Fruit fly (Drosophila melanogaster) whole organism, embryonic: ENCODE results near the gene RpS2.

Experiments used
- CG10959 ChIP-seq: fragments of 200-800 bp; sonication (Bioruptor generic); IDR thresholded peaks from 2 replicates; pipeline ENCODE4 v1.3.6; 2022; ENCODE audit warnings: missing biosample characterization, missing genetic modification characterization
- CG11456 ChIP-seq: fragments of 200-800 bp; sonication (Bioruptor generic); IDR thresholded peaks from 3 replicates; pipeline ENCODE4 v1.3.6; 2022; ENCODE audit warnings: missing biosample characterization, missing genetic modification characterization
- CG14014 ChIP-seq: fragments of 200-800 bp; sonication (Bioruptor generic); IDR thresholded peaks from 2 replicates; pipeline ENCODE4 v1.3.6; 2022; ENCODE audit warnings: missing biosample characterization, missing genetic modification characterization
- CG14965 ChIP-seq: fragments of 200-800 bp; sonication (Bioruptor generic); optimal IDR thresholded peaks from 2 replicates; lab custom pipeline; 2016; ENCODE audit warnings: missing biosample characterization, missing genetic modification characterization, borderline replicate concordance
- CG15011 ChIP-seq: fragments of 200-800 bp; sonication (Bioruptor generic); optimal IDR thresholded peaks from 3 replicates; lab custom pipeline; 2018; ENCODE audit warnings: missing biosample characterization, mild to moderate bottlenecking, missing genetic modification characterization
- CG1647 ChIP-seq: fragments of 200-800 bp; sonication (Bioruptor generic); optimal IDR thresholded peaks from 3 replicates; lab custom pipeline; 2016; ENCODE audit warnings: missing biosample characterization, missing genetic modification characterization
- CG17802 ChIP-seq: fragments of 200-800 bp; sonication (Bioruptor generic); optimal IDR thresholded peaks from 2 replicates; lab custom pipeline; 2018; ENCODE audit warnings: missing biosample characterization, mild to moderate bottlenecking, missing genetic modification characterization, moderate library complexity
- CG2116 ChIP-seq: fragments of 200-800 bp; sonication (Bioruptor generic); optimal IDR thresholded peaks from 3 replicates; lab custom pipeline; 2018; ENCODE audit warnings: missing biosample characterization, mild to moderate bottlenecking, missing genetic modification characterization
- CG2129 ChIP-seq: fragments of 200-800 bp; sonication (Bioruptor generic); IDR thresholded peaks from 2 replicates; pipeline ENCODE4 v1.3.6; 2022; ENCODE audit warnings: missing biosample characterization, missing genetic modification characterization; ENCODE audit not compliant: partially characterized antibody
- CG2202 ChIP-seq: fragments of 200-800 bp; sonication (Bioruptor generic); optimal IDR thresholded peaks from 2 replicates; lab custom pipeline; 2018; ENCODE audit warnings: missing biosample characterization, mild to moderate bottlenecking, missing genetic modification characterization
- CG31441 ChIP-seq: fragments of 200-800 bp; sonication (Bioruptor generic); IDR thresholded peaks from 2 replicates; pipeline ENCODE4 v1.3.6; 2022; ENCODE audit warnings: missing biosample characterization, missing genetic modification characterization
- CG3281 ChIP-seq: fragments of 200-800 bp; sonication (Bioruptor generic); optimal IDR thresholded peaks from 3 replicates; lab custom pipeline; 2017; ENCODE audit warnings: missing biosample characterization, mild to moderate bottlenecking, missing genetic modification characterization
- CG34224 ChIP-seq: fragments of 200-800 bp; sonication (Bioruptor generic); IDR thresholded peaks from 3 replicates; pipeline ENCODE4 v1.3.6; 2022; ENCODE audit warnings: missing biosample characterization, missing genetic modification characterization; ENCODE audit not compliant: partially characterized antibody
- CG4328 ChIP-seq: fragments of 200-800 bp; sonication (Bioruptor generic); optimal IDR thresholded peaks from 3 replicates; lab custom pipeline; 2017; ENCODE audit warnings: missing biosample characterization, missing genetic modification reagents, missing genetic modification characterization
- CG4360 ChIP-seq: fragments of 200-800 bp; sonication (Bioruptor generic); IDR thresholded peaks from 2 replicates; pipeline ENCODE4 v1.3.6; 2022; ENCODE audit warnings: missing biosample characterization, missing genetic modification characterization
- CG9215 ChIP-seq: fragments of 200-800 bp; sonication (Bioruptor generic); IDR thresholded peaks from 2 replicates; pipeline ENCODE4 v1.3.6; 2022; ENCODE audit warnings: missing biosample characterization, missing genetic modification characterization
- Chrac-16 ChIP-seq: fragments of 200-800 bp; sonication (Bioruptor generic); optimal IDR thresholded peaks from 3 replicates; lab custom pipeline; 2016; ENCODE audit warnings: missing biosample characterization, missing genetic modification characterization
- D19B ChIP-seq: fragments of 200-800 bp; sonication (Bioruptor generic); optimal IDR thresholded peaks from 2 replicates; lab custom pipeline; 2017; ENCODE audit warnings: missing biosample characterization, mild to moderate bottlenecking, missing genetic modification characterization
- Dek ChIP-seq: fragments of 200-800 bp; sonication (Bioruptor generic); optimal IDR thresholded peaks from 3 replicates; lab custom pipeline; 2019; ENCODE audit warnings: missing biosample characterization, mild to moderate bottlenecking, missing genetic modification characterization, moderate library complexity
- Dip3 ChIP-seq: fragments of 200-800 bp; sonication (Bioruptor generic); optimal IDR thresholded peaks from 3 replicates; lab custom pipeline; 2016; ENCODE audit warnings: missing biosample characterization, missing genetic modification characterization
- Dll ChIP-seq: fragments of 200-800 bp; sonication (Bioruptor generic); IDR thresholded peaks from 4 replicates; pipeline ENCODE4 v1.3.6; 2022; ENCODE audit warnings: missing biosample characterization, missing genetic modification characterization; ENCODE audit not compliant: partially characterized antibody
- Doc3 ChIP-seq: fragments of 200-800 bp; sonication (Bioruptor generic); IDR thresholded peaks from 3 replicates; pipeline ENCODE4 v1.3.6; 2022; ENCODE audit warnings: missing biosample characterization, missing genetic modification characterization; ENCODE audit not compliant: partially characterized antibody
- Fer1 ChIP-seq: fragments of 200-800 bp; sonication (Bioruptor generic); optimal IDR thresholded peaks from 2 replicates; lab custom pipeline; 2017; ENCODE audit warnings: missing biosample characterization, mild to moderate bottlenecking, missing genetic modification characterization
- Hey ChIP-seq: fragments of 200-800 bp; sonication (Bioruptor generic); optimal IDR thresholded peaks from 3 replicates; lab custom pipeline; 2018; ENCODE audit warnings: missing biosample characterization, mild to moderate bottlenecking, missing genetic modification characterization
- Jarid2 ChIP-seq: fragments of 200-800 bp; sonication (Bioruptor generic); optimal IDR thresholded peaks from 3 replicates; lab custom pipeline; 2017; ENCODE audit warnings: mild to moderate bottlenecking, missing biosample characterization, missing genetic modification reagents, missing genetic modification characterization
- Lhr ChIP-seq: fragments of 200-800 bp; sonication (Bioruptor generic); optimal IDR thresholded peaks from 3 replicates; lab custom pipeline; 2017; ENCODE audit warnings: mild to moderate bottlenecking, missing biosample characterization, missing genetic modification reagents, missing genetic modification characterization
- Med ChIP-seq: fragments of 200-800 bp; sonication (Bioruptor generic); peaks from one replicate; lab custom pipeline; 2016; ENCODE audit warnings: missing biosample characterization, missing genetic modification characterization, mild to moderate bottlenecking, inconsistent platforms, moderate library complexity
- Nf-YC ChIP-seq: fragments of 200-800 bp; optimal IDR thresholded peaks from 3 replicates; lab custom pipeline; 2019; ENCODE audit warnings: missing biosample characterization, mild to moderate bottlenecking, missing genetic modification characterization, moderate library complexity
- Six4 ChIP-seq: fragments of 200-800 bp; sonication (Bioruptor generic); optimal IDR thresholded peaks from 2 replicates; lab custom pipeline; 2016; ENCODE audit warnings: missing biosample characterization, missing genetic modification characterization
- Sox100B ChIP-seq: fragments of 200-800 bp; sonication (Bioruptor generic); optimal IDR thresholded peaks from 3 replicates; lab custom pipeline; 2018; ENCODE audit warnings: missing biosample characterization, mild to moderate bottlenecking, missing genetic modification characterization
- al ChIP-seq: fragments of 200-800 bp; sonication (Bioruptor generic); IDR thresholded peaks from 2 replicates; pipeline ENCODE4 v1.3.6; 2022; ENCODE audit warnings: missing biosample characterization, missing genetic modification characterization
- chn ChIP-seq: fragments of 200-800 bp; sonication (Bioruptor generic); optimal IDR thresholded peaks from 2 replicates; lab custom pipeline; 2016; ENCODE audit warnings: missing biosample characterization, missing genetic modification characterization
- dimm ChIP-seq: fragments of 200-800 bp; sonication (Bioruptor generic); IDR thresholded peaks from 2 replicates; pipeline ENCODE4 v1.3.6; 2022; ENCODE audit warnings: missing biosample characterization, missing genetic modification characterization
- dysf ChIP-seq: fragments of 200-800 bp; sonication (Bioruptor generic); IDR thresholded peaks from 3 replicates; pipeline ENCODE4 v1.3.6; 2022; ENCODE audit warnings: missing biosample characterization, missing genetic modification characterization
- gcm ChIP-seq: fragments of 200-800 bp; sonication (Bioruptor generic); optimal IDR thresholded peaks from 2 replicates; lab custom pipeline; 2019; ENCODE audit warnings: missing biosample characterization, mild to moderate bottlenecking, missing genetic modification characterization, moderate library complexity
- gro ChIP-seq: fragments of 200-800 bp; sonication (Bioruptor generic); optimal IDR thresholded peaks from 2 replicates; lab custom pipeline; 2016; ENCODE audit warnings: missing biosample characterization, missing genetic modification characterization
- lola ChIP-seq, 3 experiments: fragments of >200 bp in 2 of 3; fragments of 200-800 bp in 1 of 3; sonication (Bioruptor generic) in 1 of 3; optimal IDR thresholded peaks; 2 replicates each; lab custom pipeline; 2017 to 2019; ENCODE audit warnings: missing biosample characterization in 3 of 3, missing genetic modification characterization in 3 of 3, mild to moderate bottlenecking in 1 of 3, moderate library complexity in 1 of 3
- nom ChIP-seq: fragments of 200-800 bp; sonication (Bioruptor generic); optimal IDR thresholded peaks from 2 replicates; lab custom pipeline; 2017; ENCODE audit warnings: missing biosample characterization, missing genetic modification characterization, mild to moderate bottlenecking, moderate library complexity, missing genetic modification reagents
- pan ChIP-seq, 4 experiments: fragments of >200 bp in 3 of 4; fragments of 200-800 bp in 1 of 4; sonication (Bioruptor generic) in 1 of 4; optimal IDR thresholded peaks in 3 of 4; IDR thresholded peaks in 1 of 4; 2 replicates each; pipeline versions ENCODE4 v1.3.6 to Lab custom; 2017 to 2022; ENCODE audit warnings: missing biosample characterization in 2 of 4, missing genetic modification characterization in 2 of 4, mixed read lengths in 1 of 4
- phol ChIP-seq: fragments of 200-800 bp; sonication (Bioruptor generic); optimal IDR thresholded peaks from 3 replicates; lab custom pipeline; 2018; ENCODE audit warnings: missing biosample characterization, mild to moderate bottlenecking, missing genetic modification characterization, moderate library complexity
- salm ChIP-seq: fragments of 200-800 bp; sonication (Bioruptor generic); optimal IDR thresholded peaks from 2 replicates; lab custom pipeline; 2018; ENCODE audit warnings: missing biosample characterization, mild to moderate bottlenecking, missing genetic modification characterization
- sc ChIP-seq, 3 experiments: fragments of >200 bp in 2 of 3; fragments of 200-800 bp in 1 of 3; sonication (Bioruptor generic) in 1 of 3; optimal IDR thresholded peaks; 2 replicates in 2 of 3; 3 replicates in 1 of 3; lab custom pipeline; 2017; ENCODE audit warnings: mild to moderate bottlenecking in 1 of 3, missing biosample characterization in 1 of 3, missing genetic modification characterization in 1 of 3, missing genetic modification reagents in 1 of 3
- scrt ChIP-seq: fragments of 200-800 bp; sonication (Bioruptor generic); optimal IDR thresholded peaks from 2 replicates; lab custom pipeline; 2018; ENCODE audit warnings: missing biosample characterization, mild to moderate bottlenecking, missing genetic modification characterization, moderate library complexity
- sens ChIP-seq: fragments of 200-800 bp; sonication (Bioruptor generic); peaks from one replicate; lab custom pipeline; 2016; ENCODE audit warnings: missing biosample characterization, missing genetic modification characterization
- slbo ChIP-seq: fragments of 200-800 bp; sonication (Bioruptor generic); IDR thresholded peaks from 2 replicates; pipeline ENCODE4 v1.3.6; 2022; ENCODE audit warnings: missing biosample characterization, missing genetic modification characterization
- tll ChIP-seq, 2 experiments: fragments of 200-800 bp in 1 of 2; fragments of >200 bp in 1 of 2; sonication (Bioruptor generic) in 1 of 2; optimal IDR thresholded peaks; 2 replicates each; lab custom pipeline; 2017 to 2019; ENCODE audit warnings: missing biosample characterization in 2 of 2, missing genetic modification characterization in 2 of 2, mild to moderate bottlenecking in 1 of 2, moderate library complexity in 1 of 2
- vfl ChIP-seq: fragments of 200-800 bp; sonication (Bioruptor generic); optimal IDR thresholded peaks from 2 replicates; lab custom pipeline; 2016; ENCODE audit warnings: missing biosample characterization, missing genetic modification characterization
- zen ChIP-seq: fragments of 200-800 bp; sonication (Bioruptor generic); optimal IDR thresholded peaks from 3 replicates; lab custom pipeline; 2018; ENCODE audit warnings: missing biosample characterization, mild to moderate bottlenecking, missing genetic modification characterization, moderate library complexity

Gene RpS2

dm6 chr2L:9897296-9897695 is at the start of gene RpS2 (continued):
- TF ChIP-seq Hey (no peak), phol (tag; lab: Kevin White, UChicago) (peak; percentile 96), Med (GFP tag; lab: Kevin White, UChicago) (peak; percentile 79), dysf (GFP tag; lab: Robert Waterston, UW) (no peak), Dll (GFP tag; lab: Robert Waterston, UW) (peak; percentile 97), Lhr (GFP tag; lab: Kevin White, UChicago) (peak; percentile 51), CG31441 (GFP tag; lab: Robert Waterston, UW) (peak; percentile 43; the same call in 1 of the 2 replicates), CG2129 (GFP tag; lab: Robert Waterston, UW) (peak; percentile 95), al (0 out of 2 replicates have a peak, but pooled peaks have one; percentile 16), scrt (GFP tag; lab: Kevin White, UChicago) (peak; percentile 9), Dek (tag; lab: Kevin White, UChicago) (peak; percentile 21), zen (peak; percentile 3), CG17802 (no peak), CG2116 (GFP tag; lab: Kevin White, UChicago) (peak; percentile 94), lola (GFP tag; optimal IDR thresholded peaks at IDR 0.05; lab: Kevin White, UChicago) (no peak), CG11456 (0 out of 3 replicates have a peak, but pooled peaks have one; percentile 6), chn (GFP tag; lab: Kevin White, UChicago) (peak; percentile 14), Doc3 (GFP tag; lab: Robert Waterston, UW) (peak; percentile 99), CG4360 (GFP tag; lab: Robert Waterston, UW) (no peak), CG14965 (GFP tag; lab: Kevin White, UChicago) (no peak), Chrac-16 (GFP tag; lab: Kevin White, UChicago) (peak; percentile 21), CG2202 (peak; percentile 45), salm (tag; lab: Kevin White, UChicago) (peak; percentile 60), CG34224 (GFP tag; lab: Robert Waterston, UW) (peak; percentile 99), Sox100B (GFP tag; lab: Kevin White, UChicago) (peak; percentile 23), D19B (GFP tag; lab: Kevin White, UChicago) (no peak), CG10959 (GFP tag; lab: Robert Waterston, UW) (no peak), Dip3 (GFP tag; lab: Kevin White, UChicago) (no peak), Jarid2 (GFP tag; lab: Kevin White, UChicago) (peak; percentile 13), tll (GFP tag; optimal IDR thresholded peaks at IDR 0.05; lab: Kevin White, UChicago) (no peak), Six4 (GFP tag; lab: Kevin White, UChicago) (no peak), gro (GFP tag; lab: Kevin White, UChicago) (peak; percentile 39), CG1647 (GFP tag; lab: Kevin White, UChicago) (no peak), CG4328 (GFP tag; lab: Kevin White, UChicago) (peak; percentile 3), sc (optimal IDR thresholded peaks at IDR 0.05; lab: Kevin White, UChicago) (no peak), sc (GFP tag; optimal IDR thresholded peaks at IDR 0.05; lab: Kevin White, UChicago) (no peak), nom (GFP tag; lab: Kevin White, UChicago) (peak; percentile 75), pan (optimal IDR thresholded peaks at IDR 0.05; lab: Kevin White, UChicago) (no peak), pan (GFP tag; optimal IDR thresholded peaks at IDR 0.05 in 1 of 2, IDR thresholded peaks at IDR 0.05 in 1 of 2) (peak in 1 of 2 experiments; percentile 7), CG9215 (GFP tag; lab: Robert Waterston, UW) (no peak), Nf-YC (tag; lab: Kevin White, UChicago) (peak; percentile 22), dimm (GFP tag; lab: Robert Waterston, UW) (no peak), CG15011 (GFP tag; lab: Kevin White, UChicago) (no peak), CG3281 (GFP tag; lab: Kevin White, UChicago) (peak; percentile 37), sens (GFP tag; lab: Kevin White, UChicago) (peak; percentile 91), slbo (GFP tag; lab: Robert Waterston, UW) (peak; percentile 64), vfl (GFP tag; lab: Kevin White, UChicago) (peak; percentile 33), gcm (GFP tag; lab: Kevin White, UChicago) (peak; percentile 53), CG14014 (GFP tag; lab: Robert Waterston, UW) (no peak), Fer1 (GFP tag; lab: Kevin White, UChicago) (peak; percentile 52)
